ENCODE assay signal across 4 worm cellular contexts in the genomic region with DNA sequence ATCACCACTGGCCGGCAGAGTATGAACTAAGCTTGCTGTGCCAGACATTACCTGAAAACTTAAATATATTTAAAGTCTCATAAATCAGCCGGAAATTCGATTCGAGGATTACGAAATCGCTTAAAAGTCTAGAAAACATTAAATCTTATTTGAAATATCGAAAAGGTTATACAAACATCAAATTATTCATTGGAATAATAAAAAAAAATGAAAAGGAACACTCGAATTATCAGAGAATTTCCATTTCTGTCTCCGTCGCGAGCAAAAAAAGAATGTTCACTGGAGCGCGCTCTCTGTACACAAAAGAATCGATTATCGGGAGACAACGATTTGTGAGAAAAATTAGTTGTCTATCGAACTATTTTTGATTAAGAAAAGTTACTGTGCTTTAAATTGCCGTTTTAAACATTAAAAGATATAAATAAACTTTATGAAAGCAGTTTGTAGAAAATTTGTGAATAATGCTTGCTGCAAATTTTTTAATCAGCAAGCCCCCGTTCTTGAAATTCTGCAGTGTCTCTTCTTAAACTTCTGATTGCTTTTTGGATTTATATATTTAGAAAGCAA.
TF ChIP-seq lines count a peak whose summit lies in the region.

fzo-1 (minus strand) TSS at position 51 of the 567 bp plus-strand sequence.

TF ChIP-seq in whole organism, L2 larva, 48 proteins besides CTCF, POLR2A, EP300 and RAD21 (continues in another document):
- TF ChIP-seq alr-1 (tag; optimal IDR thresholded peaks at IDR 0.05; lab: Kevin White, UChicago): no peak
- no peak for TF ChIP-seq lin-13 (GFP tag; optimal IDR thresholded peaks at IDR 0.05; lab: Kevin White, UChicago)
- no peak for TF ChIP-seq ama-1 (optimal IDR thresholded peaks at IDR 0.05; lab: Kevin White, UChicago)
- peak; percentile 81 for TF ChIP-seq C34F6.9 (tag; optimal IDR thresholded peaks at IDR 0.05; lab: Kevin White, UChicago)
- no peak for TF ChIP-seq skn-1 (tag; optimal IDR thresholded peaks at IDR 0.05; lab: Kevin White, UChicago)
- TF ChIP-seq snpc-4 (tag; optimal IDR thresholded peaks at IDR 0.05; lab: Kevin White, UChicago): no peak
- TF ChIP-seq peb-1 (tag; optimal IDR thresholded peaks at IDR 0.05; lab: Kevin White, UChicago): no peak
- TF ChIP-seq nhr-25 (tag; optimal IDR thresholded peaks at IDR 0.05; lab: Kevin White, UChicago): no peak
- no peak for TF ChIP-seq nhr-6 (tag; optimal IDR thresholded peaks at IDR 0.05; lab: Kevin White, UChicago)
- TF ChIP-seq nhr-129 (tag; optimal IDR thresholded peaks at IDR 0.05; lab: Kevin White, UChicago): peak; percentile 3
- TF ChIP-seq nhr-11 (tag; optimal IDR thresholded peaks at IDR 0.05; lab: Kevin White, UChicago): no peak
- TF ChIP-seq nhr-77 (tag; optimal IDR thresholded peaks at IDR 0.05; lab: Kevin White, UChicago): no peak
- no peak for TF ChIP-seq ztf-1 (GFP tag; conservative IDR thresholded peaks at IDR 0.05; lab: Robert Waterston, UW)
- TF ChIP-seq sma-9 (GFP tag; optimal IDR thresholded peaks at IDR 0.05; lab: Kevin White, UChicago): no peak
- no peak for TF ChIP-seq sma-9 (tag; optimal IDR thresholded peaks at IDR 0.05; lab: Kevin White, UChicago)
- TF ChIP-seq sem-4 (tag; optimal IDR thresholded peaks at IDR 0.05; lab: Kevin White, UChicago): no peak
- TF ChIP-seq mdl-1 (tag; optimal IDR thresholded peaks at IDR 0.05; lab: Kevin White, UChicago): no peak
- TF ChIP-seq R02D3.7 (tag; optimal IDR thresholded peaks at IDR 0.05; lab: Kevin White, UChicago): no peak
- TF ChIP-seq elt-3 (tag; optimal IDR thresholded peaks at IDR 0.05; lab: Kevin White, UChicago): no peak
- no peak for TF ChIP-seq nhr-21 (tag; optimal IDR thresholded peaks at IDR 0.05; lab: Kevin White, UChicago)
- peak; percentile 73 for TF ChIP-seq unc-55 (GFP tag; optimal IDR thresholded peaks at IDR 0.05; lab: Kevin White, UChicago)
- no peak for TF ChIP-seq zag-1 (tag; optimal IDR thresholded peaks at IDR 0.05; lab: Kevin White, UChicago)
- TF ChIP-seq mbf-1 (tag; optimal IDR thresholded peaks at IDR 0.05; lab: Kevin White, UChicago): no peak

TF ChIP-seq in whole organism, L4 larva, 104 proteins besides CTCF, POLR2A, EP300 and RAD21 (continues in another document):
- TF ChIP-seq duxl-1 (tag; optimal IDR thresholded peaks at IDR 0.05; lab: Kevin White, UChicago; ENCODE audit: poor library complexity) (no peak), saeg-2 (GFP tag; IDR thresholded peaks at IDR 0.05; lab: Robert Waterston, UW) (no peak), ceh-62 (tag; optimal IDR thresholded peaks at IDR 0.05; lab: Kevin White, UChicago) (no peak), spr-3 (GFP tag; optimal IDR thresholded peaks at IDR 0.05; lab: Kevin White, UChicago) (no peak), arid-1 (GFP tag; conservative IDR thresholded peaks at IDR 0.05; lab: Robert Waterston, UW) (no peak), mes-2 (tag; optimal IDR thresholded peaks at IDR 0.05; lab: Kevin White, UChicago; ENCODE audit: poor library complexity, severe bottlenecking) (peak; percentile 62), mep-1 (tag; optimal IDR thresholded peaks at IDR 0.05; lab: Kevin White, UChicago) (peak; percentile 19), nhr-237 (tag; optimal IDR thresholded peaks at IDR 0.05; lab: Kevin White, UChicago) (no peak), dpl-1 (GFP tag; optimal IDR thresholded peaks at IDR 0.05; lab: Kevin White, UChicago) (peak; percentile 16), hif-1 (tag; optimal IDR thresholded peaks at IDR 0.05; lab: Kevin White, UChicago) (peak in 1 of 2 experiments; percentile 77), lin-13 (GFP tag; optimal IDR thresholded peaks at IDR 0.05; lab: Kevin White, UChicago) (no peak), zfp-3 (GFP tag; conservative IDR thresholded peaks at IDR 0.05; lab: Robert Waterston, UW) (no peak), lir-3 (tag; optimal IDR thresholded peaks at IDR 0.05; lab: Kevin White, UChicago) (no peak), dve-1 (tag; optimal IDR thresholded peaks at IDR 0.05; lab: Kevin White, UChicago; ENCODE audit: insufficient read depth) (peak; percentile 8), tra-1 (GFP tag; IDR thresholded peaks at IDR 0.05; lab: Robert Waterston, UW) (no peak), zag-1 (tag; optimal IDR thresholded peaks at IDR 0.05; lab: Kevin White, UChicago) (no peak), ces-1 (GFP tag; optimal IDR thresholded peaks at IDR 0.05; lab: Kevin White, UChicago) (no peak), mxl-2 (GFP tag; conservative IDR thresholded peaks at IDR 0.05; lab: Robert Waterston, UW) (no peak), nhr-76 (tag; optimal IDR thresholded peaks at IDR 0.05; lab: Kevin White, UChicago) (no peak), unc-130 (GFP tag; optimal IDR thresholded peaks at IDR 0.05; lab: Kevin White, UChicago) (peak; percentile 41), pha-4 (GFP tag; IDR thresholded peaks at IDR 0.05; lab: Robert Waterston, UW) (peak; percentile 25; the same call in 1 of the 2 replicates), pha-4 (tag; optimal IDR thresholded peaks at IDR 0.05; lab: Kevin White, UChicago) (no peak)

TF ChIP-seq in whole organism, late embryonic, 69 proteins besides CTCF, POLR2A, EP300 and RAD21 (continues in another document):
- TF ChIP-seq lim-6 (tag; optimal IDR thresholded peaks at IDR 0.05; lab: Kevin White, UChicago) (peak; percentile 86), sdc-2 (tag; optimal IDR thresholded peaks at IDR 0.05; lab: Kevin White, UChicago) (peak; percentile 68), hlh-15 (tag; optimal IDR thresholded peaks at IDR 0.05; lab: Kevin White, UChicago) (peak; percentile 60), ceh-18 (tag; optimal IDR thresholded peaks at IDR 0.05; lab: Kevin White, UChicago) (peak; percentile 28), pha-2 (tag; optimal IDR thresholded peaks at IDR 0.05; lab: Kevin White, UChicago) (peak; percentile 54), zip-5 (tag; optimal IDR thresholded peaks at IDR 0.05; lab: Kevin White, UChicago) (peak; percentile 96), ceh-9 (tag; optimal IDR thresholded peaks at IDR 0.05; lab: Kevin White, UChicago) (no peak), ceh-31 (tag; optimal IDR thresholded peaks at IDR 0.05; lab: Kevin White, UChicago) (peak; percentile 99), ets-4 (tag; optimal IDR thresholded peaks at IDR 0.05; lab: Kevin White, UChicago) (peak; percentile 92), ceh-22 (tag; optimal IDR thresholded peaks at IDR 0.05; lab: Kevin White, UChicago) (no peak), ref-2 (tag; optimal IDR thresholded peaks at IDR 0.05; lab: Kevin White, UChicago) (peak; percentile 91), ceh-14 (tag; optimal IDR thresholded peaks at IDR 0.05; lab: Kevin White, UChicago) (peak; percentile 88), nhr-11 (tag; optimal IDR thresholded peaks at IDR 0.05; lab: Kevin White, UChicago) (no peak), ahr-1 (tag; optimal IDR thresholded peaks at IDR 0.05; lab: Kevin White, UChicago) (peak; percentile 81), fkh-6 (tag; optimal IDR thresholded peaks at IDR 0.05; lab: Kevin White, UChicago) (peak; percentile 60), unc-42 (tag; optimal IDR thresholded peaks at IDR 0.05; lab: Kevin White, UChicago) (peak; percentile 71), pax-1 (tag; optimal IDR thresholded peaks at IDR 0.05; lab: Kevin White, UChicago) (peak; percentile 49), ceh-48 (tag; optimal IDR thresholded peaks at IDR 0.05; lab: Kevin White, UChicago) (peak; percentile 23), hlh-8 (tag; optimal IDR thresholded peaks at IDR 0.05; lab: Kevin White, UChicago) (peak; percentile 92), unc-86 (tag; optimal IDR thresholded peaks at IDR 0.05; lab: Kevin White, UChicago) (peak; percentile 15), gmeb-2 (tag; optimal IDR thresholded peaks at IDR 0.05; lab: Kevin White, UChicago) (peak; percentile 42), C38D4.7 (GFP tag; optimal IDR thresholded peaks at IDR 0.05; lab: Kevin White, UChicago) (no peak), ceh-6 (GFP tag; optimal IDR thresholded peaks at IDR 0.05; lab: Kevin White, UChicago) (no peak)

TF ChIP-seq in whole organism, mixed stage, embryonic, 35 proteins besides CTCF, POLR2A, EP300 and RAD21:
- TF ChIP-seq ceh-83 (GFP tag; optimal IDR thresholded peaks at IDR 0.05; lab: Kevin White, UChicago): peak; percentile 59
- peak; percentile 34 for TF ChIP-seq unc-120 (tag; optimal IDR thresholded peaks at IDR 0.05; lab: Kevin White, UChicago; ENCODE audit: poor library complexity, severe bottlenecking)
- peak; percentile 38 for TF ChIP-seq nhr-237 (tag; optimal IDR thresholded peaks at IDR 0.05; lab: Kevin White, UChicago)
- no peak for TF ChIP-seq hlh-1 (tag; optimal IDR thresholded peaks at IDR 0.05; lab: Kevin White, UChicago)
- TF ChIP-seq elt-1 (tag; optimal IDR thresholded peaks at IDR 0.05; lab: Kevin White, UChicago; ENCODE audit: borderline replicate concordance, insufficient read depth): no peak
- TF ChIP-seq zip-8 (tag; optimal IDR thresholded peaks at IDR 0.05; lab: Kevin White, UChicago): no peak
- TF ChIP-seq ces-1 (GFP tag; optimal IDR thresholded peaks at IDR 0.05; lab: Kevin White, UChicago): peak; percentile 82
- TF ChIP-seq mls-2 (tag; optimal IDR thresholded peaks at IDR 0.05; lab: Kevin White, UChicago): no peak
- no peak for TF ChIP-seq tbx-8 (GFP tag; optimal IDR thresholded peaks at IDR 0.05; lab: Kevin White, UChicago)
- TF ChIP-seq bed-3 (GFP tag; optimal IDR thresholded peaks at IDR 0.05; lab: Kevin White, UChicago): peak; percentile 19
- no peak for TF ChIP-seq ceh-43 (GFP tag; optimal IDR thresholded peaks at IDR 0.05; lab: Kevin White, UChicago)
- TF ChIP-seq unc-39 (tag; optimal IDR thresholded peaks at IDR 0.05; lab: Kevin White, UChicago): no peak
- peak; percentile 32 for TF ChIP-seq cnd-1 (tag; optimal IDR thresholded peaks at IDR 0.05; lab: Kevin White, UChicago)
- TF ChIP-seq lin-13 (tag; optimal IDR thresholded peaks at IDR 0.05; lab: Kevin White, UChicago): no peak
- no peak for TF ChIP-seq sptf-1 (tag; optimal IDR thresholded peaks at IDR 0.05; lab: Kevin White, UChicago)
- peak; percentile 32 for TF ChIP-seq lsy-2 (tag; optimal IDR thresholded peaks at IDR 0.05; lab: Kevin White, UChicago)
- TF ChIP-seq ceh-39 (tag; optimal IDR thresholded peaks at IDR 0.05; lab: Kevin White, UChicago): peak; percentile 20
